Fruit fly (Drosophila melanogaster) whole organism: Measurements from ENCODE around the gene CG5958.

Source experiments
- CG8478 ChIP-seq: fragments of >200 bp; optimal IDR thresholded peaks from 2 replicates; lab custom pipeline; 2018; ENCODE audit warnings: inconsistent platforms
- EcR ChIP-seq, 2 experiments: fragments of >200 bp; optimal IDR thresholded peaks; 2 replicates each; lab custom pipeline; 2017; ENCODE audit warnings: missing biosample characterization in 2 of 2, missing genetic modification characterization in 2 of 2, missing genetic modification reagents in 2 of 2
- psq ChIP-seq: fragments of >200 bp; optimal IDR thresholded peaks from 2 replicates; lab custom pipeline; 2017
- usp ChIP-seq: fragments of >200 bp; optimal IDR thresholded peaks from 2 replicates; lab custom pipeline; 2017; ENCODE audit warnings: missing biosample characterization, missing genetic modification characterization, mixed read lengths

DNA sequence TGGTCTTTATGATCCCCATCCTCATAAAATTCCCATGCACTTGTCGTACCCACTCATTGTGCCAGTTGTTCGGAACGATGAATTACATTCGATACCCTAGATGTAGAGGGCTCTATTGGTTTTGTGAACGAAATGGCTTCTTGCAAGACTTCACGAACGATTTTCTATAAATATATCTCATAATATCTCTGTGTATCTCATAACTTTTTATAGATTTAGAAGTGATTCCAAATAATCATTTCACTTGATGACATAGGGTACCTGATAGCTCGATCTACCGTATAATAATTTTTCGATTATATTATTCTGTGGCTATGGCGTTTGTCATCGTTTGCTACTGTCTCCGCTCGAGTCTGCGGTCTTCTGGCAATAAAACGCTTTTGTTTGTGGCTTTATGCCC lies 36.4 kb downstream of the CG5958 start:
- TF ChIP-seq EcR (GFP tag; optimal IDR thresholded peaks at IDR 0.05; lab: Kevin White, UChicago) (no peak), psq (no peak), usp (GFP tag; lab: Kevin White, UChicago) (no peak), CG8478 (lab: Kevin White, UChicago) (no peak)
